Fruit fly (Drosophila melanogaster): ENCODE data around the gene CG10097.

Gene CG10097

DNA sequence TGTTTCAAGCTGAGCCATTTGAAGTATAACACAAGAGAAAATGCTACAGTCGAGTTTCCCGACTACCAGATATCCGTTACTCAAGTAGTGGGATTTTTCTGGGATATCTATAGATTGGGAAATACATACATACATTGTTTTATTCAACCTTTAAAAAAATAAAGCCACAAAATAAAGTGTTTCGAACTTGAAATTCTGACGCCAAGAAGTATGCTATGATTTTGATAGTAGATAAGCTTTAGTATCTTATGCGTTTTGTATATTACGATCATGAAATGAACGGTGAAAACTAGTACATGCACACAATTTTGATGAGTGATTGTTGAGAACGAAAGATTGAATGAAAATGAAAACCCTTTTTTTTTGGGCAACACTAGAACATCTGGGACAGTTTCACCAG, 32.2 kb downstream of the CG10097 start:
- TF ChIP-seq Dll (optimal IDR thresholded peaks at IDR 0.05) (no peak), usp (GFP tag; optimal IDR thresholded peaks at IDR 0.05) (no peak), CG8478 (optimal IDR thresholded peaks at IDR 0.05) (no peak), EcR (GFP tag; optimal IDR thresholded peaks at IDR 0.05) (no peak), psq (optimal IDR thresholded peaks at IDR 0.05) (no peak), pan (optimal IDR thresholded peaks at IDR 0.05) (no peak)

- TF ChIP-seq pan (optimal IDR thresholded peaks at IDR 0.05) (no peak), EcR (GFP tag; optimal IDR thresholded peaks at IDR 0.05) (no peak), CG8478 (optimal IDR thresholded peaks at IDR 0.05) (no peak), psq (optimal IDR thresholded peaks at IDR 0.05) (no peak), usp (GFP tag; optimal IDR thresholded peaks at IDR 0.05) (no peak), Dll (optimal IDR thresholded peaks at IDR 0.05) (no peak)
Observed at dm6 chr3R:12361962-12362497, 33.8 kb downstream of the CG10097 start.

DNA sequence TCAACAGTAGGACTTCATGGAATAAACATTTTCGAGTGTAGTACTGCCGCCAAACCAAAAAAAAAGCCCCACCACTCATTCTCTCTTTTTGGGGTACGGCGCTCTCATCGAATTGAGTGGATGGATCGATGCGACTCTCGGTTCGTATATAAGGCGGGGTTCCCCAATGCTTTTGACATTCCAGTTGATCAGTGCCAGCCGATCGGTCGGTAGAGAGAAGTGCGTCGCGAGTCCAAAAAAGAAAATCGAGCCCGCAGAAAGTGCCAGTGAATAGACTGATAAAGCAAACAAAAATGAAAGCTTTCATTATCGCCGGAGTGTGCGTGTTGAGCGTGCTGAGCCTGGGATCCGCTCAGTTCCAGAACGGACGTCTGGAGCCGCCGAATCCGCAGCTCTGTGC, 35.9 kb downstream of the CG10097 start, which contains the start of gene CG4115:
TSS of gene CG4115 (plus strand) at position 172 of the 400 bp plus-strand sequence.
- TF ChIP-seq EcR (GFP tag; optimal IDR thresholded peaks at IDR 0.05): no peak
- no peak for TF ChIP-seq CG8478 (optimal IDR thresholded peaks at IDR 0.05)
- no peak for TF ChIP-seq pan (optimal IDR thresholded peaks at IDR 0.05)
- TF ChIP-seq Dll (optimal IDR thresholded peaks at IDR 0.05): no peak
- no peak for TF ChIP-seq usp (GFP tag; optimal IDR thresholded peaks at IDR 0.05)
- no peak for TF ChIP-seq psq (optimal IDR thresholded peaks at IDR 0.05)

DNA sequence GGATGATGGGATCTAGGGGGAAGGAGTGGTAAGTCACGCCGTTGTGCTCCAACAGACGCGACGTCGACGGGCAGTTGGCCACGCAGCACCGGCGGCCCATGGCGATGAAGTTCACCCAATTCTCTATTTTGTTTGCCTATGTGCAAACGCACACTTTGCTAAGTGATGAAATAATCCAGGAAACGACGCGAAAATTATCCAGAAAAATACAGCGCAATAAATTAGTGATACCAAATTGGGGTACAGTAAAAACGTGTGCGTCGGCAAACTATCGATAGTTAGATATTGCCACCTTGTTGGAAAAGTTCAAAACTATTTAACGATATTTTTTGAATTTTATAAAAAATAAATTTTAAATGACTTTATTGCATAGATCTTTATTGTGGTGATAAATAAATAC, 39.7 kb downstream of the CG10097 start, which contains the start of gene MBD-R2:
TSS of gene MBD-R2 (minus strand) at position 222 of the 400 bp plus-strand sequence.
- TF ChIP-seq EcR (GFP tag; optimal IDR thresholded peaks at IDR 0.05): no peak
- no peak for TF ChIP-seq pan (optimal IDR thresholded peaks at IDR 0.05)
- no peak for TF ChIP-seq usp (GFP tag; optimal IDR thresholded peaks at IDR 0.05)
- no peak for TF ChIP-seq CG8478 (optimal IDR thresholded peaks at IDR 0.05)
- no peak for TF ChIP-seq Dll (optimal IDR thresholded peaks at IDR 0.05)

DNA sequence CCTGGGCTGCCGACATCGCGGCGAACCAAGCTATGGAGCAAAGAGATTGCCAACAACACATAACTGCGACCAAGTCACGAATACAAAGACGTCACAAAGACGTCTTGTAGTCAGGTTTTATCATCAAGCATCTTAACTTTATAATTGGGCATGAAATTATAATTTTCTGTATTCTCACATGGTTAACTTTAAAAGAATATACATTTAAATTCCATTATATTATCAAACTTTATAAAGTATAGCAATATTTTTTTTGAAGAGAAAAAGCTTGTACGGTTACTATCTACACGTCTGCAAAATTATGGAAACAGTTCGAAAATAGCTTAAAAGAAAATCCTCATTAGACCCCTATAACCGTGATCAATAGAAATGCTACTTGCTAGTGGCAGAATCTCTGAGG, 43.8 kb downstream of the CG10097 start, which contains the start of gene CG10041:
TSS of gene CG10041 (minus strand) at position 101 of the 400 bp plus-strand sequence.
- TF ChIP-seq pan (optimal IDR thresholded peaks at IDR 0.05) (no peak), usp (GFP tag; optimal IDR thresholded peaks at IDR 0.05) (no peak), CG8478 (optimal IDR thresholded peaks at IDR 0.05) (no peak), EcR (GFP tag; optimal IDR thresholded peaks at IDR 0.05) (no peak), psq (optimal IDR thresholded peaks at IDR 0.05) (no peak), Dll (optimal IDR thresholded peaks at IDR 0.05) (no peak)

DNA sequence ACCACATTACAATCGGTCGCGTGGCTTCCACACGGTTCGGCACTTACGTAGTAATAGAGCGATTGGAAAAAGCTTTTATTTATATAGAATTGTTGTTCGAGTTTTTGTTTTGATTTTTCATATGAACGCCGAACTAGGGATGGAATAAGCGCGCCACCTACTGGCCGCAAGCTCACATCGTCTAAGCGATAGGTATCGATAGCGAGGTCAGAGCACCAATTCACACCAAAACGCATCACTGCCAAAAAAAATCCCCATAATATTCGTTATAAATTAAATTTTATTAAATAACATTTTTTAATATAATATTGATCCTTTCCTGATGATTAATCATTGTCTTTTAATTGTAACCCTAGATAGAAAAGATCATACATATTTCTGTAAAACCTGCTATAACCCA, 45.3 kb downstream of the CG10097 start, which contains the start of gene CG10038:
TSS of gene CG10038 (minus strand) at position 148 of the 400 bp plus-strand sequence.
- no peak for TF ChIP-seq EcR (GFP tag; optimal IDR thresholded peaks at IDR 0.05)

DNA sequence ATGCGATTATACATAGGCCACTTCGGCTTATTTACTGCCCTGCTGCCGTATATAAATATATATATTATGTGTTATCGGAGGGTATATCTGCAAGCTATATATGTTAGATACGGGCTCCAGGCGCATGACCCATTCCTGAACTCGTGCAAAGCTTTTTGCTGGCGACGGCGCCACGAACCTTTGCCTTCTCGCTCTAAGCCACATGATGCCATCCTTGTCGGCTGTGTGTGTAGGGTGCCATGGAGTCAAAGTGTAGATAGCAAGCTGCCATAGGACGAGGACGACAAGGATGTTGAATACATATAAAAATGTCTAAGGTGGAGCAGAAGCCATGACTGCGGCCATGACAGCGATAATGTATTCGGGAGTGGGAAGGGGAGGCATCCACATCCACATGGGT, 48.1 kb downstream of the CG10097 start:
- no peak for TF ChIP-seq psq (optimal IDR thresholded peaks at IDR 0.05)
- TF ChIP-seq EcR (GFP tag; optimal IDR thresholded peaks at IDR 0.05): no peak
- no peak for TF ChIP-seq pan (optimal IDR thresholded peaks at IDR 0.05)
- TF ChIP-seq usp (GFP tag; optimal IDR thresholded peaks at IDR 0.05): no peak
- TF ChIP-seq CG8478 (optimal IDR thresholded peaks at IDR 0.05): no peak
- no peak for TF ChIP-seq Dll (optimal IDR thresholded peaks at IDR 0.05)

DNA sequence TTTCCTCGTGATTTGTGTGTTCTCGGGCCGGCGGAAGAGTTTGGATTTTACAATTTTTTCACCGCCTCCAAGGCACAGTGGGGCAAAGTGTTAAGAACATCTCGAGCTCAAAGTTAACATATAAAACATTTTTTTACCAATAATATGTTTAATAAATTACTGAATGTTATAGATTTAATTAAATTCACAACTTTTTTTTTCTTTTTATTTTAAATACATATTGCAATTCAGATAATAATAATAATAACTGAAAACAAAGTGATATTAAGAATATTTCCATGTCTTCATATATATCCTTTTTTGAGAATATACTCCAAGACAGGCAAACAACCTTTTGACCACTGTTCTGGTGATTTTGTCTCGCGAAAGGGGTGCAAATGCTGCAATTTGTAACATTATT, 49.8 kb downstream of the CG10097 start:
- TF ChIP-seq pan (optimal IDR thresholded peaks at IDR 0.05) (no peak), EcR (GFP tag; optimal IDR thresholded peaks at IDR 0.05) (no peak), usp (GFP tag; optimal IDR thresholded peaks at IDR 0.05) (no peak), psq (optimal IDR thresholded peaks at IDR 0.05) (no peak), CG8478 (optimal IDR thresholded peaks at IDR 0.05) (no peak), Dll (optimal IDR thresholded peaks at IDR 0.05) (no peak)

DNA sequence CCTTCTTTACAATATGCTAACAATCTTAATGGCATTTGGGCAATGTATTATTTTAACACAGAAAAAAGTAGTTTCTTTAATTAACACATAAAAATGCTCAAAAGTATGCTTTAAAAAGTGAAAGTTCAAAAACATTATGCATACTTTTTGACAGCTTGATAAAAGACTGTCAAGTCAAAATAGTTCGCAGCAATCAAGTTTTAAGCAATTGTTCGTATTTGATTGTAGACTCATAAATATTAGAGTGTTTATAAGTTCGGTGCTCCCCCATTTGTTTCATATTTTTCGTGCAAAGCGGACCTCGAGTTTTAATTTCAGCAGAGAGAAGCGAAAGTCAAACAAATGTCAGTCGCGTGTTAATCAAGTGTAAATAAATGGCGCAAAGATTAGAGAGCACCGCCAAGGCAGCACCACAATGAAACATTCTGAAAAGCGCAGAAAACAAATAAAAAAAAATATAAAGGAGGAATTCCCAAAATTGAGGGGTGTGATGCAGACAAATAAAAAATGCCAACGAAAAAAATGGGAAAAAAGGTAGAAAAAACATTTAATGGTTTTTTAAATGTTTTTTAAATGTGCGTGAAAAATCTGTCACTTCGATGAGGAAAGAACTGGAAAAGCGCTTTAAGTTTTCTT, 50.7 kb downstream of the CG10097 start:
- TF ChIP-seq EcR (GFP tag; optimal IDR thresholded peaks at IDR 0.05): no peak

DNA sequence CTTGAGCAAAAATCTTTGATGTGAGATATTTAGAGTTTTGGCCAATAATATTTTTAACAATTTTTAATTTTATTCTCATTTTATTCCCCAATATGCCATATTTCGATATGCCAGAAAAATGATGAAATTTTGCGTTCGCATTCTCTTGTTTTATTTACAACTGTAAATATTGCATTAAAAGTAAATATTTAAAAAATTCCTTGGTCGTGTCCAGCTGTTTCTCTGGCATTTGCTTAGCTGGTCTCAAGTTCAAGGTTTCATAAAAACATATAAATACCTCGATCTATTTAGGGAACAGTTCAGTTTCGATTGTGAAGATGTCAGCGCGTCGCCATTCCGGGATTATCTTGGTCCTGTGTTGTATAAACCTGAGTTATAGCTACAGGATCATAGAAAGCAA, 54.4 kb downstream of the CG10097 start, which contains the start of gene Sgsf:
TSS of gene Sgsf (plus strand) at position 301 of the 400 bp plus-strand sequence.
- TF ChIP-seq CG8478 (optimal IDR thresholded peaks at IDR 0.05) (no peak), Dll (optimal IDR thresholded peaks at IDR 0.05) (no peak), usp (GFP tag; optimal IDR thresholded peaks at IDR 0.05) (no peak), pan (optimal IDR thresholded peaks at IDR 0.05) (no peak), EcR (GFP tag; optimal IDR thresholded peaks at IDR 0.05) (no peak), psq (optimal IDR thresholded peaks at IDR 0.05) (no peak)
